Worm (Caenorhabditis elegans) whole organism, early embryonic: ENCODE results near the gene Y57G11A.4.

Experiments
- B0310.2 ChIP-seq: sonication (generic microtip); optimal IDR thresholded peaks from 2 replicates; lab custom pipeline; 2016; ENCODE audit warnings: mild to moderate bottlenecking, missing genetic modification characterization, missing compliant biosample characterization
- F13C5.2 ChIP-seq: sonication (generic microtip); optimal IDR thresholded peaks from 2 replicates; lab custom pipeline; 2017; ENCODE audit warnings: mild to moderate bottlenecking, missing genetic modification characterization, inconsistent platforms, missing compliant biosample characterization
- aly-1 ChIP-seq: sonication (generic microtip); optimal IDR thresholded peaks from 2 replicates; lab custom pipeline; 2016; ENCODE audit warnings: missing genetic modification characterization, missing compliant biosample characterization
- ama-1 ChIP-seq: fragments of 150-350 bp; optimal IDR thresholded peaks from 2 replicates; lab custom pipeline; 2014
- ceh-13 ChIP-seq: fragments of 200-800 bp; sonication (Bioruptor generic); optimal IDR thresholded peaks from 2 replicates; lab custom pipeline; 2018; ENCODE audit warnings: mild to moderate bottlenecking, missing genetic modification characterization, missing compliant biosample characterization
- ceh-36 ChIP-seq: sonication (generic microtip); optimal IDR thresholded peaks from 2 replicates; lab custom pipeline; 2016; ENCODE audit warnings: missing genetic modification characterization, inconsistent platforms, missing compliant biosample characterization
- ets-7 ChIP-seq: sonication (generic microtip); optimal IDR thresholded peaks from 2 replicates; lab custom pipeline; 2016; ENCODE audit warnings: missing genotype, missing genetic modification characterization, missing compliant biosample characterization
- flt-1 ChIP-seq: fragments of 200-800 bp; sonication (Bioruptor generic); IDR thresholded peaks from 2 replicates; pipeline ENCODE4 v1.3.6; 2022; ENCODE audit warnings: missing genetic modification characterization, missing compliant biosample characterization
- hmbx-1 ChIP-seq: sonication (generic microtip); optimal IDR thresholded peaks from 2 replicates; lab custom pipeline; 2016; ENCODE audit warnings: mild to moderate bottlenecking, missing genetic modification characterization, missing compliant biosample characterization
- hmg-4 ChIP-seq: fragments of 200-800 bp; sonication (Bioruptor generic); optimal IDR thresholded peaks from 2 replicates; lab custom pipeline; 2018; ENCODE audit warnings: mild to moderate bottlenecking, missing genetic modification characterization, missing compliant biosample characterization
- hnd-1 ChIP-seq: sonication (generic microtip); optimal IDR thresholded peaks from 2 replicates; lab custom pipeline; 2016; ENCODE audit warnings: missing genetic modification characterization, missing compliant biosample characterization
- pes-1 ChIP-seq: fragments of 200-800 bp; sonication (Bioruptor generic); IDR thresholded peaks from 2 replicates; pipeline ENCODE4 v1.3.6; 2022; ENCODE audit warnings: missing genetic modification reagents, missing genetic modification characterization, missing compliant biosample characterization
- scrt-1 ChIP-seq: fragments of 200-800 bp; sonication (Bioruptor generic); IDR thresholded peaks from 2 replicates; pipeline ENCODE4 v1.3.6; 2022; ENCODE audit warnings: missing genetic modification characterization, missing compliant biosample characterization
- sea-1 ChIP-seq: fragments of 200-800 bp; sonication (Bioruptor generic); conservative IDR thresholded peaks from 2 replicates; pipeline ENCODE4 v1.3.6; 2022; ENCODE audit warnings: missing genetic modification characterization, missing compliant biosample characterization
- tbx-11 ChIP-seq: fragments of 200-800 bp; sonication (Bioruptor generic); IDR thresholded peaks from 2 replicates; pipeline ENCODE4 v1.3.6; 2022; ENCODE audit warnings: missing genetic modification characterization, missing compliant biosample characterization
- tbx-37 ChIP-seq: fragments of 200-800 bp; sonication (Bioruptor generic); conservative IDR thresholded peaks from 2 replicates; pipeline ENCODE4 v1.3.6; 2022; ENCODE audit warnings: missing genetic modification reagents, missing genetic modification characterization, missing compliant biosample characterization
- tra-4 ChIP-seq: sonication (generic microtip); optimal IDR thresholded peaks from 2 replicates; lab custom pipeline; 2017; ENCODE audit warnings: missing genetic modification characterization, missing compliant biosample characterization

The Y57G11A.4 gene

ce11 chrIV:14481984-14482383 lies at the start of gene Y57G11A.4:
Gene Y57G11A.4 (plus strand): TSS chrIV:14482284.
- TF ChIP-seq B0310.2 (tag; lab: Kevin White, UChicago) (no peak), ceh-13 (no peak), pes-1 (GFP tag; lab: Robert Waterston, UW) (no peak), F13C5.2 (tag; lab: Kevin White, UChicago) (no peak), tra-4 (tag; lab: Kevin White, UChicago) (no peak), hmg-4 (GFP tag; lab: Kevin White, UChicago) (no peak), scrt-1 (no peak), hnd-1 (no peak)

ce11 chrIV:14435902-14436301 lies 46.2 kb upstream of the Y57G11A.4 start:
- TF ChIP-seq scrt-1 = no peak
- TF ChIP-seq flt-1 = no peak

- no peak for TF ChIP-seq hmg-4 (GFP tag; lab: Kevin White, UChicago)
- no peak for TF ChIP-seq pes-1 (GFP tag; lab: Robert Waterston, UW)
- no peak for TF ChIP-seq hmbx-1 (tag; lab: Kevin White, UChicago)
Measured at ce11 chrIV:14437391-14437790, 44.7 kb upstream of the Y57G11A.4 start.

- TF ChIP-seq hmbx-1 (tag; lab: Kevin White, UChicago) = no peak
- TF ChIP-seq F13C5.2 (tag; lab: Kevin White, UChicago) = no peak
- no peak for TF ChIP-seq flt-1
Measured at ce11 chrIV:14444077-14444476, 38.0 kb upstream of the Y57G11A.4 start, which contains the start of gene tra-3. Gene tra-3 (minus strand): TSS chrIV:14444183.

ce11 chrIV:14445191-14445795 lies 36.8 kb upstream of the Y57G11A.4 start:
- no peak for TF ChIP-seq aly-1 (tag; lab: Kevin White, UChicago)
- TF ChIP-seq B0310.2 (tag; lab: Kevin White, UChicago) = no peak
- TF ChIP-seq ets-7 = no peak
- TF ChIP-seq tbx-37 (GFP tag; lab: Robert Waterston, UW) = no peak
- no peak for TF ChIP-seq hmg-4 (GFP tag; lab: Kevin White, UChicago)
- no peak for TF ChIP-seq pes-1 (GFP tag; lab: Robert Waterston, UW)
- no peak for TF ChIP-seq hnd-1

ce11 chrIV:14456667-14457066 lies 25.4 kb upstream of the Y57G11A.4 start, which contains the start of gene nspg-9:
Gene nspg-9 (plus strand): TSS chrIV:14456900.
- TF ChIP-seq tbx-37 (GFP tag; lab: Robert Waterston, UW) (no peak), hmg-4 (GFP tag; lab: Kevin White, UChicago) (no peak), scrt-1 (no peak), F13C5.2 (tag; lab: Kevin White, UChicago) (no peak), tra-4 (tag; lab: Kevin White, UChicago) (no peak), ama-1 (lab: Kevin White, UChicago) (no peak), flt-1 (no peak), pes-1 (GFP tag; lab: Robert Waterston, UW) (no peak), B0310.2 (tag; lab: Kevin White, UChicago) (no peak), ceh-36 (tag; lab: Kevin White, UChicago) (no peak), sea-1 (GFP tag; lab: Robert Waterston, UW) (no peak), ets-7 (no peak), tbx-11 (GFP tag; lab: Robert Waterston, UW) (no peak), hnd-1 (no peak), aly-1 (tag; lab: Kevin White, UChicago) (no peak), hmbx-1 (tag; lab: Kevin White, UChicago) (no peak), ceh-13 (no peak)

ce11 chrIV:14464065-14464567 lies 18.0 kb upstream of the Y57G11A.4 start, which contains the start of gene dld-1:
Gene dld-1 (plus strand): TSS chrIV:14464517.
- TF ChIP-seq F13C5.2 (tag; lab: Kevin White, UChicago) (peak; percentile 90), tbx-37 (GFP tag; lab: Robert Waterston, UW) (no peak)

ce11 chrIV:14466048-14466447 lies 16.0 kb upstream of the Y57G11A.4 start:
- TF ChIP-seq tbx-11 (GFP tag; lab: Robert Waterston, UW) = no peak
- no peak for TF ChIP-seq hmbx-1 (tag; lab: Kevin White, UChicago)
- TF ChIP-seq F13C5.2 (tag; lab: Kevin White, UChicago) = no peak
- TF ChIP-seq pes-1 (GFP tag; lab: Robert Waterston, UW) = no peak
- no peak for TF ChIP-seq ets-7
- no peak for TF ChIP-seq tra-4 (tag; lab: Kevin White, UChicago)
- no peak for TF ChIP-seq scrt-1
- TF ChIP-seq hnd-1 = no peak
- no peak for TF ChIP-seq sea-1 (GFP tag; lab: Robert Waterston, UW)
- TF ChIP-seq B0310.2 (tag; lab: Kevin White, UChicago) = no peak
- no peak for TF ChIP-seq hmg-4 (GFP tag; lab: Kevin White, UChicago)
- TF ChIP-seq aly-1 (tag; lab: Kevin White, UChicago) = no peak
- no peak for TF ChIP-seq ceh-36 (tag; lab: Kevin White, UChicago)
- TF ChIP-seq ceh-13 = no peak
- no peak for TF ChIP-seq ama-1 (lab: Kevin White, UChicago)
- no peak for TF ChIP-seq tbx-37 (GFP tag; lab: Robert Waterston, UW)
